Fruit fly (Drosophila melanogaster) whole organism, prepupa: ENCODE data around the gene CG12560.

Source experiments
- CG3032 ChIP-seq: fragments of 200-800 bp; optimal IDR thresholded peaks from 2 replicates; lab custom pipeline; 2019; ENCODE audit warnings: missing biosample characterization, mild to moderate bottlenecking, missing genetic modification characterization, moderate library complexity
- CG31627 ChIP-seq: fragments of 200-800 bp; sonication (Bioruptor generic); optimal IDR thresholded peaks from 3 replicates; lab custom pipeline; 2016; ENCODE audit warnings: missing biosample characterization, missing genetic modification characterization
- CG6792 ChIP-seq: fragments of 200-800 bp; sonication (Bioruptor generic); optimal IDR thresholded peaks from 3 replicates; lab custom pipeline; 2016; ENCODE audit warnings: missing biosample characterization, missing genetic modification characterization
- CG6808 ChIP-seq: fragments of 200-800 bp; sonication (Bioruptor generic); optimal IDR thresholded peaks from 3 replicates; lab custom pipeline; 2017; ENCODE audit warnings: missing biosample characterization, missing genetic modification characterization, mild to moderate bottlenecking, moderate library complexity, missing genetic modification reagents
- CG8319 ChIP-seq: fragments of 200-800 bp; sonication (Bioruptor generic); optimal IDR thresholded peaks from 3 replicates; lab custom pipeline; 2016; ENCODE audit warnings: missing biosample characterization, missing genetic modification characterization
- Eip75B ChIP-seq: fragments of 200-800 bp; sonication (Bioruptor generic); optimal IDR thresholded peaks from 3 replicates; lab custom pipeline; 2016; ENCODE audit warnings: missing biosample characterization, missing genetic modification characterization
- Sox102F ChIP-seq: fragments of 200-800 bp; sonication (Bioruptor generic); optimal IDR thresholded peaks from 2 replicates; lab custom pipeline; 2016; ENCODE audit warnings: missing biosample characterization, mild to moderate bottlenecking, missing genetic modification characterization
- acj6 ChIP-seq: fragments of 200-800 bp; sonication (Bioruptor generic); optimal IDR thresholded peaks from 3 replicates; lab custom pipeline; 2016; ENCODE audit warnings: missing biosample characterization, missing genetic modification characterization
- fkh ChIP-seq: fragments of 200-800 bp; sonication (Bioruptor generic); optimal IDR thresholded peaks from 3 replicates; lab custom pipeline; 2017; ENCODE audit warnings: missing biosample characterization, mild to moderate bottlenecking, missing genetic modification characterization, moderate library complexity
- net ChIP-seq: fragments of 200-800 bp; sonication (Bioruptor generic); optimal IDR thresholded peaks from 3 replicates; lab custom pipeline; 2016; ENCODE audit warnings: missing biosample characterization, missing genetic modification characterization
- spab ChIP-seq: fragments of 200-800 bp; sonication (Bioruptor generic); optimal IDR thresholded peaks from 2 replicates; lab custom pipeline; 2017; ENCODE audit warnings: missing biosample characterization, mild to moderate bottlenecking, missing genetic modification characterization, missing genetic modification reagents
- ss ChIP-seq, 2 experiments: fragments of 200-800 bp; sonication (Bioruptor generic); optimal IDR thresholded peaks; 2 replicates in 1 of 2; 3 replicates in 1 of 2; lab custom pipeline; 2017 to 2018; ENCODE audit warnings: mild to moderate bottlenecking in 2 of 2, missing biosample characterization in 2 of 2, missing genetic modification characterization in 2 of 2, moderate library complexity in 1 of 2

DNA sequence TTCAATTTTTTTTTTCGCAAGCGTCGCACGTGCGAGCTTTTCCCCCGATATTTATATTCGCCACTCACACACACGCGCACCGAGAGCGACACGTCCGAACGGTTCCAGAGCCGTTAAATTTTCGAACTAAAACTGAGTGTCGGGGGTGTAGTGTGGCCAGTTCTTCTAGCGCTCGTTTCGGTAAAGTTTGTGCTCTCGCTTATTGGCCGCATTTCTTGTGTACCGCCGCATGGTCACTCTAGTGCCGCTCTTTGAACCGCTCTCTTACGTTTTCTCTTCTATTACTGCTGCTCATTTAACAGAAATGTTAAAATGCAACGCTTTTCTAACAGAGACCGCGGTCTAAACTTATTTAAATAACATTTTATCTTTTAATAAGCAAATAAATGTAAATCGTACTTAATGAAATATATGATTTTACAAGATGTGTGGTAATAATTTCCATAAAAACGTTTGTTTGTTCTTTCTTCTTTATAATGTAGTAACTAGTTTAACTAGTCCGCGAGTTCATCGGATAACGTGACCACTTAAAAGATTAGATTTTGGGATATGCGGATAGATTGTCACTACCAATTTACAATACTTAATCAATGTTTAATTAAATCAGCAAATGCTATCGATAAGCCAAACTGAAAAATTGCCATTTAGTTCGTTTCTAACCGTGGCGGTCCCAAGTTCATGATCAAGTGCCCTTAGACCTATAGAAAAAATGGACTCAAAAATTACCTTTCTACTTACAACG is 25.0 kb downstream of the CG12560 start, which contains the start of gene Snoo:
- no peak for TF ChIP-seq spab (GFP tag; lab: Kevin White, UChicago)
- TF ChIP-seq fkh (GFP tag; lab: Kevin White, UChicago) = no peak
- no peak for TF ChIP-seq CG3032
- no peak for TF ChIP-seq CG6808
- no peak for TF ChIP-seq Sox102F (GFP tag; lab: Kevin White, UChicago)
- TF ChIP-seq CG6792 (GFP tag; lab: Kevin White, UChicago) = no peak
- no peak for TF ChIP-seq CG31627 (GFP tag; lab: Kevin White, UChicago)
- no peak for TF ChIP-seq Eip75B (GFP tag; lab: Kevin White, UChicago)
- TF ChIP-seq ss (GFP tag; optimal IDR thresholded peaks at IDR 0.05; lab: Kevin White, UChicago) = peak in 1 of 2 experiments; percentile 9
- TF ChIP-seq CG8319 (GFP tag; lab: Kevin White, UChicago) = no peak
- TF ChIP-seq net (GFP tag; lab: Kevin White, UChicago) = peak; percentile 33
- no peak for TF ChIP-seq acj6 (GFP tag; lab: Kevin White, UChicago)
